Fruit fly (Drosophila melanogaster): ENCODE measurements around the gene CG45078.

CG45078 gene

DNA sequence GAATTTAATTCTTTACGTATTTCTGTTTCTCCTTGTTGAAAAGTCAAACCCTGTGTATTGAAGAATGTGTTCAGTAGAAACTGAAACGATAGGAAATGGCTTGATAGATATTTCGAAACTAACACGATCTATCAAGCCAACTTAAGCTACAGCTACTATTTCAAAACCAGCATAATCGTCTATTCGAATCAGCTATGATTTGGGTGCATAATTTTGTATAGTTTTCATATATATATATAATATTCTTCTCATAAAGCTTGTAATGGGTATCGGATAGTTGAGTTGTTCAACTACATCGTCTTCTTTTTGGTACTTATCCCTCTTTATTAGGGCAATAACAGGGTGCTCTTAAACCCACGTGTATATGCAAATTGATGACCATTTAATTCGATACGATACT is 41.3 kb downstream of the CG45078 start, which contains the start of gene tomboy20:
Gene tomboy20, minus strand, starts transcription at position 101 of the 400 bp plus-strand sequence.
- no peak for TF ChIP-seq Met (GFP tag; optimal IDR thresholded peaks at IDR 0.05)
- TF ChIP-seq CG7368 (GFP tag; optimal IDR thresholded peaks at IDR 0.05): no peak
- TF ChIP-seq CG32006 (GFP tag; optimal IDR thresholded peaks at IDR 0.05): no peak
- no peak for TF ChIP-seq CG31627 (GFP tag; optimal IDR thresholded peaks at IDR 0.05)
- TF ChIP-seq CG34406 (GFP tag; optimal IDR thresholded peaks at IDR 0.05): no peak
- TF ChIP-seq OdsH (GFP tag; optimal IDR thresholded peaks at IDR 0.05): no peak
- TF ChIP-seq Eip75B (GFP tag; optimal IDR thresholded peaks at IDR 0.05): no peak
- no peak for TF ChIP-seq cyc (GFP tag; optimal IDR thresholded peaks at IDR 0.05)
- TF ChIP-seq ss (GFP tag; optimal IDR thresholded peaks at IDR 0.05): no peak
- TF ChIP-seq Blimp-1 (GFP tag; optimal IDR thresholded peaks at IDR 0.05): no peak
- TF ChIP-seq CG10669 (GFP tag; optimal IDR thresholded peaks at IDR 0.05): no peak
- TF ChIP-seq svp (GFP tag): no peak
- no peak for TF ChIP-seq Hr4 (GFP tag; optimal IDR thresholded peaks at IDR 0.05)
- no peak for TF ChIP-seq CG4318 (GFP tag; optimal IDR thresholded peaks at IDR 0.05)
- no peak for TF ChIP-seq CG3032 (tag; optimal IDR thresholded peaks at IDR 0.05)
- TF ChIP-seq esn (GFP tag; optimal IDR thresholded peaks at IDR 0.05): no peak
- no peak for TF ChIP-seq CG6808 (GFP tag; optimal IDR thresholded peaks at IDR 0.05)

DNA sequence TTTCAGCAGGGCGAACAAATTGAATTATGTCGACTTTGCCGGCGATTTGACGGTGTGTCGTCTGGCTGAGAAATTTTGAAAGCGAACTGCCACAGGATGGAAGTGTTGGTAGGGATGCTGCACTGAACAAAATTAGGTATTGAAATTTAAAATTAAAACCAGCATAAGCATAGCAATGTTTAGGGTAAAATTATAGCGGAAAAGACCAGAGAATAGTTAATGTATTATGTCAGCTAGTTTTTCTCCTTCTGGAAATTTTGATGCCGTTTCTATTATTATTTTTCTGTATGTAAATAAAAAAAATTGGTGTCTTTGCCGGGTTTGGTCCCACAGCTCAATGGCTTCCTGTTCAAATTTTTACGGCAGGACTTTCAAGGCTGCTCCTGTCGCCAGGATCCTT is 50.5 kb downstream of the CG45078 start:
- TF ChIP-seq cyc (GFP tag; optimal IDR thresholded peaks at IDR 0.05) (no peak), salr (GFP tag; optimal IDR thresholded peaks at IDR 0.05) (no peak), OdsH (GFP tag; optimal IDR thresholded peaks at IDR 0.05) (no peak), dac (GFP tag; optimal IDR thresholded peaks at IDR 0.05) (no peak), CG34406 (GFP tag; optimal IDR thresholded peaks at IDR 0.05) (no peak)

Measured in whole organism, prepupa.